Worm (Caenorhabditis elegans) whole organism, L1 larva: ENCODE results near the gene srg-21.

ENCODE experiments used
- aha-1 ChIP-seq: fragments of 150-350 bp; optimal IDR thresholded peaks from 2 replicates; lab custom pipeline; 2014; ENCODE audit warnings: missing biosample characterization, missing genetic modification characterization
- egl-27 ChIP-seq, 2 experiments: fragments of 150-350 bp in 1 of 2; sonication (generic microtip); optimal IDR thresholded peaks; 3 replicates each; lab custom pipeline; 2017 to 2018; ENCODE audit warnings: missing biosample characterization in 2 of 2, missing genetic modification characterization in 2 of 2, missing genetic modification reagents in 2 of 2

DNA sequence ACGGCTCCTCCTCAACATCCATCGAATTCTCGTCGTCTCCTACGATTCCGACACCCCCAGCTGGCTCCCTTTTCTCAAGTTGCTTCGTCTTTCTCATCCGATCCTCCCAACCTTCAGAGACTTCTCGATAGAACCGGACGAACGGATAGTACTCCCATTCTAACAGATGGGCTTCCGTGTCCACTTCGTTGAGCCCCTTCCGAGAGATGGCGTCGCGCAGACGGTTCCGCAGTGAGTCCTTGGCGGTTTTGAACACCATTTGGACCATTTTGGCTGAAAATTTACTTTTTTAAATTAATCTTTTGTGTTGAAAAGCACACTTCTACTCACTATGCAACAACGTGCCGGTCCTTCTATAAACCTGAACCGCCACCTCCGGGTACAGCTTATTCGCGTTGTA lies 37.5 kb downstream of the srg-21 start:
- TF ChIP-seq aha-1 (tag; lab: Kevin White, UChicago) (no peak), egl-27 (tag; optimal IDR thresholded peaks at IDR 0.05; lab: Kevin White, UChicago) (no peak)
